Worm (Caenorhabditis elegans) whole organism, L3 larva: ENCODE results near the gene sax-7.

Experiments
- R02D3.7 ChIP-seq: fragments of 150-350 bp; optimal IDR thresholded peaks from 2 replicates; lab custom pipeline; 2014; ENCODE audit warnings: missing biosample characterization, missing genetic modification characterization
- aly-2 ChIP-seq: fragments of 150-350 bp; optimal IDR thresholded peaks from 2 replicates; lab custom pipeline; 2014; ENCODE audit warnings: missing biosample characterization, missing genetic modification characterization
- ama-1 ChIP-seq: fragments of 150-350 bp; optimal IDR thresholded peaks from 2 replicates; lab custom pipeline; 2018
- egl-5 ChIP-seq: fragments of 150-350 bp; optimal IDR thresholded peaks from 2 replicates; lab custom pipeline; 2017; ENCODE audit warnings: missing biosample characterization, missing genetic modification reagents, missing genetic modification characterization, inconsistent platforms
- elt-3 ChIP-seq, 3 experiments: fragments of 150-350 bp in 1 of 3; sonication (generic microtip) in 2 of 3; optimal IDR thresholded peaks; 2 replicates in 2 of 3; 4 replicates in 1 of 3; lab custom pipeline; 2014 to 2017; ENCODE audit warnings: missing biosample characterization in 3 of 3, missing genetic modification characterization in 3 of 3
- eor-1 ChIP-seq, 2 experiments: fragments of 150-350 bp; optimal IDR thresholded peaks; 2 replicates each; lab custom pipeline; 2014 to 2018; ENCODE audit warnings: missing biosample characterization in 2 of 2, missing genetic modification characterization in 2 of 2
- mdl-1 ChIP-seq: fragments of 150-350 bp; optimal IDR thresholded peaks from 2 replicates; lab custom pipeline; 2014; ENCODE audit warnings: missing biosample characterization, missing genetic modification characterization
- nhr-12 ChIP-seq: fragments of 150-350 bp; optimal IDR thresholded peaks from 2 replicates; lab custom pipeline; 2014; ENCODE audit warnings: missing biosample characterization, missing genetic modification characterization
- nhr-28 ChIP-seq: fragments of 150-350 bp; optimal IDR thresholded peaks from 2 replicates; lab custom pipeline; 2014; ENCODE audit warnings: missing biosample characterization, missing genetic modification characterization
- sea-2 ChIP-seq: fragments of 150-350 bp; sonication (generic microtip); optimal IDR thresholded peaks from 4 replicates; lab custom pipeline; 2014; ENCODE audit warnings: missing biosample characterization, missing genetic modification reagents, missing genetic modification characterization
- ztf-11 ChIP-seq: fragments of 150-350 bp; optimal IDR thresholded peaks from 2 replicates; lab custom pipeline; 2014; ENCODE audit warnings: missing biosample characterization, missing genetic modification characterization

DNA sequence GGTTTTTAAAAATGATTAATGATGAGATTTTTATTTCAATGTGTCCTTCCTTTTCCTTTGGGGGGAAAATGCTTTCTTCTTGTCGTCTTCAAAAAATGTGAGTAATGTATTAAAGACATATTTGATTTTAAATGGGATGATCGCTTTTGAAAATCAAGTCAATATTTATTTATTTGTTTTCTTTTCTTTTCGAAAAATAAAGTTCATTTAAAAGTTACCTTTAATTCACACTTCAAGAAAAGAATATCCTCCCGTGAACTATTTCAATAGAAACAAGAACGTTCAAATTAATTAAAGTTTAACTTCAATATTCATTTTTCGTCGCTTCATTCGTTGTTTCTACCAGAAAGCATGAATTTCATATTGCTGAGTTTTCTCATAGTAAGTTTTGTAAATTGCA lies 53.0 kb downstream of the sax-7 start, which contains the start of gene irld-8:
- TF ChIP-seq ama-1 (no peak), egl-5 (tag; lab: Kevin White, UChicago) (no peak), sea-2 (no peak), R02D3.7 (tag; lab: Kevin White, UChicago) (no peak), nhr-12 (no peak), nhr-28 (tag; lab: Kevin White, UChicago) (no peak), eor-1 (tag; optimal IDR thresholded peaks at IDR 0.05; lab: Kevin White, UChicago) (no peak), ztf-11 (tag; lab: Kevin White, UChicago) (no peak), elt-3 (tag; optimal IDR thresholded peaks at IDR 0.05; lab: Kevin White, UChicago) (no peak), mdl-1 (tag; lab: Kevin White, UChicago) (no peak), aly-2 (tag; lab: Kevin White, UChicago) (no peak)
